Worm (Caenorhabditis elegans) whole organism, L1 larva: ENCODE measurements around the gene F08D12.2.

Experiments used
- Y116A8C.19 ChIP-seq: sonication (generic microtip); optimal IDR thresholded peaks from 2 replicates; lab custom pipeline; 2016; ENCODE audit warnings: missing compliant biosample characterization, missing genetic modification characterization, borderline replicate concordance
- aha-1 ChIP-seq: fragments of 150-350 bp; optimal IDR thresholded peaks from 2 replicates; lab custom pipeline; 2014; ENCODE audit warnings: missing biosample characterization, missing genetic modification characterization
- ama-1 ChIP-seq: fragments of 150-350 bp; optimal IDR thresholded peaks from 2 replicates; lab custom pipeline; 2014
- blmp-1 ChIP-seq: fragments of 150-350 bp; optimal IDR thresholded peaks from 2 replicates; lab custom pipeline; 2014; ENCODE audit warnings: missing biosample characterization, missing genetic modification characterization
- ceh-82 ChIP-seq, 3 experiments: fragments of 150-350 bp in 1 of 3; sonication (generic microtip) in 2 of 3; optimal IDR thresholded peaks; 2 replicates each; lab custom pipeline; 2014 to 2017; ENCODE audit warnings: missing biosample characterization in 3 of 3, missing genetic modification characterization in 3 of 3
- ceh-88 ChIP-seq: fragments of 200-800 bp; sonication (Bioruptor generic); IDR thresholded peaks from 2 replicates; pipeline ENCODE4 v1.3.6; 2022; ENCODE audit warnings: missing genetic modification characterization, missing compliant biosample characterization
- ceh-90 ChIP-seq: sonication (generic microtip); optimal IDR thresholded peaks from 2 replicates; lab custom pipeline; 2016; ENCODE audit warnings: missing genetic modification characterization, missing compliant biosample characterization
- ces-1 ChIP-seq: fragments of 150-350 bp; optimal IDR thresholded peaks from 2 replicates; lab custom pipeline; 2014; ENCODE audit warnings: missing biosample characterization, missing genetic modification reagents, missing genetic modification characterization
- dpl-1 ChIP-seq, 3 experiments: fragments of 150-350 bp in 2 of 3; sonication (generic microtip) in 1 of 3; optimal IDR thresholded peaks; 2 replicates each; lab custom pipeline; 2014 to 2017; ENCODE audit warnings: missing biosample characterization in 3 of 3, missing genetic modification characterization in 3 of 3, missing genetic modification reagents in 3 of 3
- egl-27 ChIP-seq, 2 experiments: fragments of 150-350 bp in 1 of 2; sonication (generic microtip); optimal IDR thresholded peaks; 3 replicates each; lab custom pipeline; 2017 to 2018; ENCODE audit warnings: missing biosample characterization in 2 of 2, missing genetic modification characterization in 2 of 2, missing genetic modification reagents in 2 of 2
- elt-2 ChIP-seq: sonication (generic microtip); optimal IDR thresholded peaks from 2 replicates; lab custom pipeline; 2016; ENCODE audit warnings: missing genetic modification characterization, mild to moderate bottlenecking, inconsistent platforms, missing compliant biosample characterization, missing genetic modification reagents
- ets-5 ChIP-seq: fragments of 200-800 bp; sonication (Bioruptor generic); IDR thresholded peaks from 2 replicates; pipeline ENCODE4 v1.3.6; 2022; ENCODE audit warnings: missing genetic modification characterization, missing compliant biosample characterization
- fkh-10 ChIP-seq: sonication (generic microtip); optimal IDR thresholded peaks from 2 replicates; lab custom pipeline; 2017; ENCODE audit warnings: missing biosample characterization, missing genetic modification reagents, missing genetic modification characterization
- fkh-4 ChIP-seq: sonication (generic microtip); optimal IDR thresholded peaks from 2 replicates; lab custom pipeline; 2016; ENCODE audit warnings: missing compliant biosample characterization, missing genetic modification characterization, borderline replicate concordance
- fkh-8 ChIP-seq: sonication (generic microtip); optimal IDR thresholded peaks from 2 replicates; lab custom pipeline; 2016; ENCODE audit warnings: mild to moderate bottlenecking, missing genetic modification characterization, missing compliant biosample characterization
- fos-1 ChIP-seq: fragments of 150-350 bp; optimal IDR thresholded peaks from 2 replicates; lab custom pipeline; 2014; ENCODE audit warnings: missing biosample characterization, missing genetic modification characterization
- lin-13 ChIP-seq: fragments of 150-350 bp; optimal IDR thresholded peaks from 2 replicates; lab custom pipeline; 2014; ENCODE audit warnings: missing biosample characterization, missing genetic modification reagents, missing genetic modification characterization
- lin-14 ChIP-seq: fragments of 200-800 bp; sonication (Bioruptor generic); optimal IDR thresholded peaks from 2 replicates; lab custom pipeline; 2018; ENCODE audit warnings: mild to moderate bottlenecking, missing genetic modification characterization, moderate library complexity, missing compliant biosample characterization
- lin-35 ChIP-seq, 2 experiments: fragments of 150-350 bp; optimal IDR thresholded peaks; 2 replicates each; lab custom pipeline; 2014; ENCODE audit warnings: missing biosample characterization in 2 of 2, missing genetic modification characterization in 2 of 2, missing genetic modification reagents in 2 of 2
- lin-39 ChIP-seq: fragments of 150-350 bp; optimal IDR thresholded peaks from 2 replicates; lab custom pipeline; 2014; ENCODE audit warnings: missing biosample characterization, missing genetic modification reagents, missing genetic modification characterization
- lir-3 ChIP-seq: sonication (generic microtip); optimal IDR thresholded peaks from 2 replicates; lab custom pipeline; 2016; ENCODE audit warnings: mild to moderate bottlenecking, missing genetic modification characterization, moderate library complexity, missing compliant biosample characterization; ENCODE audit not compliant: poor library complexity
- lsy-2 ChIP-seq, 2 experiments: fragments of 150-350 bp; optimal IDR thresholded peaks; 2 replicates each; lab custom pipeline; 2014; ENCODE audit warnings: missing biosample characterization in 2 of 2, missing genetic modification characterization in 2 of 2
- mab-9 ChIP-seq: fragments of 200-800 bp; sonication (Bioruptor generic); IDR thresholded peaks from 2 replicates; pipeline ENCODE4 v1.3.6; 2022; ENCODE audit warnings: missing genetic modification reagents, missing genetic modification characterization, missing compliant biosample characterization
- mdl-1 ChIP-seq, 2 experiments: fragments of 150-350 bp; optimal IDR thresholded peaks; 2 replicates each; lab custom pipeline; 2014 to 2017; ENCODE audit warnings: missing biosample characterization in 2 of 2, missing genetic modification characterization in 2 of 2, inconsistent platforms in 1 of 2
- mep-1 ChIP-seq: fragments of 150-350 bp; optimal IDR thresholded peaks from 2 replicates; lab custom pipeline; 2014; ENCODE audit warnings: missing biosample characterization, missing genetic modification characterization
- nhr-47 ChIP-seq: sonication (generic microtip); optimal IDR thresholded peaks from 2 replicates; lab custom pipeline; 2016; ENCODE audit warnings: mild to moderate bottlenecking, missing genetic modification characterization, moderate library complexity, missing compliant biosample characterization
- nhr-71 ChIP-seq: sonication (generic microtip); optimal IDR thresholded peaks from 2 replicates; lab custom pipeline; 2016; ENCODE audit warnings: mild to moderate bottlenecking, missing genetic modification characterization, moderate library complexity, missing compliant biosample characterization
- nhr-76 ChIP-seq: sonication (generic microtip); optimal IDR thresholded peaks from 2 replicates; lab custom pipeline; 2017; ENCODE audit warnings: missing biosample characterization, missing genetic modification characterization
- nhr-84 ChIP-seq: sonication (generic microtip); optimal IDR thresholded peaks from 2 replicates; lab custom pipeline; 2017; ENCODE audit warnings: missing biosample characterization, missing genetic modification characterization
- nhr-90 ChIP-seq: sonication (generic microtip); optimal IDR thresholded peaks from 2 replicates; lab custom pipeline; 2016; ENCODE audit warnings: mild to moderate bottlenecking, missing genetic modification characterization, missing compliant biosample characterization; ENCODE audit not compliant: poor library complexity
- pag-3 ChIP-seq: sonication (generic microtip); optimal IDR thresholded peaks from 2 replicates; lab custom pipeline; 2017; ENCODE audit warnings: missing genetic modification characterization, mild to moderate bottlenecking, missing compliant biosample characterization, antibody characterized with exemption, borderline replicate concordance; ENCODE audit not compliant: insufficient read depth
- rnt-1 ChIP-seq: sonication (generic microtip); optimal IDR thresholded peaks from 2 replicates; lab custom pipeline; 2016; ENCODE audit warnings: mild to moderate bottlenecking, missing genetic modification characterization, moderate library complexity, missing compliant biosample characterization
- skn-1 ChIP-seq: fragments of 150-350 bp; optimal IDR thresholded peaks from 2 replicates; lab custom pipeline; 2014; ENCODE audit warnings: missing biosample characterization, missing genetic modification characterization
- snu-23 ChIP-seq: sonication (generic microtip); optimal IDR thresholded peaks from 2 replicates; lab custom pipeline; 2016; ENCODE audit warnings: missing genetic modification characterization, missing compliant biosample characterization
- sox-4 ChIP-seq: sonication (generic microtip); optimal IDR thresholded peaks from 2 replicates; lab custom pipeline; 2016; ENCODE audit warnings: missing genetic modification characterization, missing compliant biosample characterization
- sup-37 ChIP-seq: fragments of 200-800 bp; sonication (Bioruptor generic); optimal IDR thresholded peaks from 2 replicates; lab custom pipeline; 2018; ENCODE audit warnings: mild to moderate bottlenecking, missing genetic modification characterization, missing compliant biosample characterization
- swsn-7 ChIP-seq: sonication (generic microtip); optimal IDR thresholded peaks from 2 replicates; lab custom pipeline; 2016; ENCODE audit warnings: missing genetic modification characterization, missing compliant biosample characterization
- tbx-2 ChIP-seq: sonication (generic microtip); optimal IDR thresholded peaks from 2 replicates; lab custom pipeline; 2016; ENCODE audit warnings: missing genetic modification characterization, missing compliant biosample characterization
- tlp-1 ChIP-seq: fragments of 150-350 bp; optimal IDR thresholded peaks from 2 replicates; lab custom pipeline; 2014; ENCODE audit warnings: missing biosample characterization, missing genetic modification characterization
- unc-130 ChIP-seq: fragments of 150-350 bp; optimal IDR thresholded peaks from 2 replicates; lab custom pipeline; 2017; ENCODE audit warnings: missing biosample characterization, missing genetic modification characterization, inconsistent platforms
- unc-30 ChIP-seq: sonication (generic microtip); optimal IDR thresholded peaks from 2 replicates; lab custom pipeline; 2017; ENCODE audit warnings: missing biosample characterization, missing genetic modification characterization
- unc-62 ChIP-seq: fragments of 150-350 bp; optimal IDR thresholded peaks from 2 replicates; lab custom pipeline; 2014; ENCODE audit warnings: missing biosample characterization, missing genetic modification reagents, missing genetic modification characterization
- unc-86 ChIP-seq: sonication (generic microtip); optimal IDR thresholded peaks from 2 replicates; lab custom pipeline; 2016; ENCODE audit warnings: missing genetic modification characterization, missing compliant biosample characterization
- unc-98 ChIP-seq: fragments of 200-800 bp; sonication (Bioruptor generic); IDR thresholded peaks from 2 replicates; pipeline ENCODE4 v1.3.6; 2022; ENCODE audit warnings: missing genetic modification characterization, missing compliant biosample characterization
- xbp-1 ChIP-seq: sonication (generic microtip); optimal IDR thresholded peaks from 2 replicates; lab custom pipeline; 2016; ENCODE audit warnings: missing genetic modification characterization, missing compliant biosample characterization
- zip-4 ChIP-seq: fragments of 200-800 bp; sonication (Bioruptor generic); optimal IDR thresholded peaks from 2 replicates; lab custom pipeline; 2018; ENCODE audit warnings: mild to moderate bottlenecking, missing genetic modification characterization, moderate library complexity, missing compliant biosample characterization
- ztf-4 ChIP-seq: fragments of 150-350 bp; optimal IDR thresholded peaks from 2 replicates; lab custom pipeline; 2014; ENCODE audit warnings: missing biosample characterization, missing genetic modification characterization

F08D12.2 gene

DNA sequence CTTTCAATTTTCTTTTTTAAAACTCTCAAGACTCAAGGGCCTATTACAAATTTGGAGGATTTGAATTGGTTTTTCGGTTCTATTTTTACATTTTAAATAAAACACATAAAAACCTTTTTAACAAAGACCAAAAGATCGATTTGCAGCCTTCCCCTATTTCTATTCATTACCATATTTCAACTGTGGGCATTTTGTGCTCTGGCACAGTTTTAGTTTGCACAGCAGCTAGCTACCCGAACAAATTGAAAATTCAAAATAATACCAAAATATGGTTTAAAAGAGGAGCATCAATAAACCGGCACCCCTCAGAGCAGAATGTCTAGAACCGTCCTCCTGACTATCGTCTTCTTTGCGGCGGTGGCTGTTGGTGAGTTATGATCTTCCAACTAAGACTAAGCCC, at the start of gene F08D12.2:
F08D12.2 (plus strand) TSS at position 301 of the 400 bp plus-strand sequence.
- TF ChIP-seq pag-3 (tag; lab: Kevin White, UChicago) (no peak), unc-130 (tag; lab: Kevin White, UChicago) (no peak), Y116A8C.19 (tag; lab: Kevin White, UChicago) (no peak), tbx-2 (tag; lab: Kevin White, UChicago) (no peak), dpl-1 (GFP tag; optimal IDR thresholded peaks at IDR 0.05; lab: Kevin White, UChicago) (no peak), unc-98 (GFP tag; lab: Robert Waterston, UW) (no peak), ets-5 (GFP tag; lab: Robert Waterston, UW) (no peak), sox-4 (tag; lab: Kevin White, UChicago) (no peak)

DNA sequence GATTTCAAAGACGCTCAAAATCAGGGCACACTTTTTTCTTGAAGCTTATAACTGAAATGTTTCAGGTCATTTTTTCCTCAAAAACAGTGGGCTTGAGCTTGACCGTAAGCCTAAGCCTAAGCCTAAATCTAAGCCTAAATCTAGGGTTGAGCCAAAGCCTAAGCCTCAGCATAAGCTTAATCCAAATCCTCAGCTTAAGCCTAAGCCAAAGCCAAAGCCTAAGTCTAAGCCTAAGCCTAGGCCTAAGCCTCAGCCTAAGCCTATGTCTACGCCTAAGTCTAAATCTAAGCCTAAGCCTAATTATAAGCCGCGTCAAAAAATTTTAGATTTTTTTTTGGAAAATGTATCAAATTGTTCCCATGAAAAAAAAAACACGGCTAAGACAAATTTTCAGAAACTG, 47.2 kb upstream of the F08D12.2 start:
- TF ChIP-seq ces-1 (GFP tag; lab: Kevin White, UChicago) (no peak), blmp-1 (no peak), sup-37 (GFP tag; lab: Kevin White, UChicago) (no peak), xbp-1 (no peak), mep-1 (no peak), fos-1 (tag; lab: Kevin White, UChicago) (no peak), nhr-47 (tag; lab: Kevin White, UChicago) (no peak), sox-4 (tag; lab: Kevin White, UChicago) (no peak)

DNA sequence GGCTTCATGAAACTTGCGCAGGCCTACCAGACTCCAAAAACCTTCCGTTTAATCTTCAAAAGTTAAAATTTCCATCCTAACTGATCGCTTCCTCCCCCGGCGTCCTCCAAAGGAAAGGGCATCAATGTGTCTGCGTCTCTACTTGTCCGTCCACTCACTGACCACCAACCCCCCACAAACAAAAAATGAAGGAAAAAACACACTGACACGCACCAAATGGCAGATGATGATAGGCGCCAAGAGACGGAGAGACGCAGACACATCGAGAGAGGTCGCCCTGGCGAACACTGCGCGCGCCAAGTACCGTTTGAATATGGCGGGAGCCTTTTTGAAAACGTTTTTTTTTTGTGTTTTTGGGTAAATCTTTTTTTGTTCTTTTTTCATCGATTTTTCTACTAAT, 46.7 kb upstream of the F08D12.2 start:
- no peak for TF ChIP-seq fkh-10 (GFP tag; lab: Kevin White, UChicago)
- peak in 1 of 2 experiments; percentile 4 for TF ChIP-seq lin-35 (GFP tag; optimal IDR thresholded peaks at IDR 0.05; lab: Kevin White, UChicago)
- no peak for TF ChIP-seq ama-1 (lab: Kevin White, UChicago)
- TF ChIP-seq tlp-1 = no peak
- peak; percentile 33 for TF ChIP-seq snu-23 (GFP tag; lab: Kevin White, UChicago)
- TF ChIP-seq skn-1 (tag; lab: Kevin White, UChicago) = no peak
- no peak for TF ChIP-seq xbp-1
- no peak for TF ChIP-seq nhr-90
- TF ChIP-seq nhr-76 = no peak
- TF ChIP-seq mab-9 (GFP tag; lab: Robert Waterston, UW) = no peak
- TF ChIP-seq lsy-2 (tag; optimal IDR thresholded peaks at IDR 0.05; lab: Kevin White, UChicago) = peak in 1 of 2 experiments; percentile 38
- TF ChIP-seq unc-62 (GFP tag; lab: Kevin White, UChicago) = no peak
- TF ChIP-seq dpl-1 (GFP tag; optimal IDR thresholded peaks at IDR 0.05; lab: Kevin White, UChicago) = peak in 2 of 3 experiments; percentile 12 to 21
- TF ChIP-seq unc-86 (tag; lab: Kevin White, UChicago) = no peak
- no peak for TF ChIP-seq ets-5 (GFP tag; lab: Robert Waterston, UW)
- no peak for TF ChIP-seq lin-39
- no peak for TF ChIP-seq blmp-1
- TF ChIP-seq lin-13 (GFP tag; lab: Kevin White, UChicago) = no peak
- peak in 1 of 3 experiments; percentile 61 for TF ChIP-seq ceh-82 (tag; optimal IDR thresholded peaks at IDR 0.05; lab: Kevin White, UChicago)
- TF ChIP-seq egl-27 (tag; optimal IDR thresholded peaks at IDR 0.05; lab: Kevin White, UChicago) = no peak
- TF ChIP-seq fkh-4 (tag; lab: Kevin White, UChicago) = no peak
- no peak for TF ChIP-seq nhr-84
- TF ChIP-seq unc-30 (tag; lab: Kevin White, UChicago) = no peak
- TF ChIP-seq sup-37 (GFP tag; lab: Kevin White, UChicago) = no peak
- no peak for TF ChIP-seq ceh-90 (tag; lab: Kevin White, UChicago)
- TF ChIP-seq aha-1 (tag; lab: Kevin White, UChicago) = no peak
- no peak for TF ChIP-seq elt-2 (tag; lab: Kevin White, UChicago)
- no peak for TF ChIP-seq ztf-4 (tag; lab: Kevin White, UChicago)
- peak; percentile 51 for TF ChIP-seq rnt-1 (tag; lab: Kevin White, UChicago)
- peak; percentile 44 for TF ChIP-seq nhr-71 (tag; lab: Kevin White, UChicago)
- no peak for TF ChIP-seq fos-1 (tag; lab: Kevin White, UChicago)
- no peak for TF ChIP-seq mdl-1 (tag; optimal IDR thresholded peaks at IDR 0.05; lab: Kevin White, UChicago)
- peak; percentile 7 for TF ChIP-seq swsn-7 (tag; lab: Kevin White, UChicago)
- TF ChIP-seq zip-4 (GFP tag; lab: Kevin White, UChicago) = no peak
- peak; percentile 5 for TF ChIP-seq fkh-8
- TF ChIP-seq lir-3 (tag; lab: Kevin White, UChicago) = no peak
- TF ChIP-seq ceh-88 = no peak
- no peak for TF ChIP-seq unc-130 (tag; lab: Kevin White, UChicago)
- peak; percentile 88 for TF ChIP-seq lin-14 (GFP tag; lab: Kevin White, UChicago)
- no peak for TF ChIP-seq Y116A8C.19 (tag; lab: Kevin White, UChicago)
- TF ChIP-seq tbx-2 (tag; lab: Kevin White, UChicago) = no peak
